Worm (Caenorhabditis elegans): Measurements from ENCODE around the gene aldo-1.

The aldo-1 gene

ce11 chrIII:13524021-13524420, 40.7 kb downstream of the aldo-1 start, which contains the start of gene pod-1:
Gene pod-1, minus strand, starts transcription at chrIII:13524121.
- TF ChIP-seq hlh-4 (tag; optimal IDR thresholded peaks at IDR 0.05) (no peak), fos-1 (tag; optimal IDR thresholded peaks at IDR 0.05) (no peak), ces-1 (GFP tag; optimal IDR thresholded peaks at IDR 0.05) (no peak), rnt-1 (tag; optimal IDR thresholded peaks at IDR 0.05) (no peak), aha-1 (tag; optimal IDR thresholded peaks at IDR 0.05) (no peak), mef-2 (tag; optimal IDR thresholded peaks at IDR 0.05) (no peak), C16A3.4 (tag; optimal IDR thresholded peaks at IDR 0.05) (no peak), nhr-47 (tag; optimal IDR thresholded peaks at IDR 0.05) (no peak), ceh-90 (tag; optimal IDR thresholded peaks at IDR 0.05) (no peak), snpc-4 (tag; optimal IDR thresholded peaks at IDR 0.05) (no peak), sox-4 (tag; optimal IDR thresholded peaks at IDR 0.05) (no peak)

DNA sequence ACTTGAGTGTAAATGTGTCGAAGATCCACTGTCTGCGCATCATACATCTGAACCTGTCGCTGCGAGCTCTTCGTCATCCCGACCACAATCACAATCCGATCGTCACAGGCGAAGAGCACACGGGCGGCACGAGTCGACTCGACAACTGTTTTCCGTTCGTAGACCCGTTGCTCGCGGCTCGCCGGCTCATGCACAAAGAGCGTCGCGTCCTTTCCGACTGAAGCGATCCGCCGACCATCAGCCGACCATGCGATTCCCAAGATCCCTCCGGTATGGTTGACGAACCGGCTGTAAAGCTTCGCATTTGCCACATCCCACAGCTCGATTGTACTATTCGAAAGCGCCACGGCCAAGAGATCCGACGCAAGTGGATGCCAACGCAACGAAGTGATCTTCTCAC, 46.3 kb downstream of the aldo-1 start:
- TF ChIP-seq zag-1 (tag; optimal IDR thresholded peaks at IDR 0.05) = no peak
- TF ChIP-seq efl-1 (optimal IDR thresholded peaks at IDR 0.05) = no peak
- TF ChIP-seq efl-1 (GFP tag; optimal IDR thresholded peaks at IDR 0.05 in 1 of 2) = peak in 1 of 2 experiments; percentile 85
- no peak for TF ChIP-seq nhr-47 (tag; optimal IDR thresholded peaks at IDR 0.05)

DNA sequence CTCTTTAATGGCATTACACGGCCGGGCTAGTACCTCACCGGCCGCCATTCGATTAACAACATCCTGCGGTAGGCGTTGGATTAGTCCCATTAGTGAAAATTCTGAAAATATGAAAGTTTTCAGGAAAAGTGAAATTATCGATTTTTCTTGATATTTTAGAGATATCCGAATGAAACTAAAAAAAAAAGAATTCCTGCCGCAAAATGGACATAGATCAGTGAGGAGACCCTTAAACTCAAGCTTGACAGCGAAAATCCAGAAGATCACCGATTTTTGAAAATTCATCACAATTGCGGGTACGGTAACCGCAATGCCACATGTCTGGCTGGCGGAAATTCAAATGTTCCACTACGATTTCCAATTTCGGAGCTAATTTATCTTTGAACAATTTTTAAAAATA, 50.3 kb downstream of the aldo-1 start, which contains the start of gene mlh-1:
TSS of gene mlh-1 (minus strand) at position 101 of the 400 bp plus-strand sequence.
- TF ChIP-seq tbx-2 (tag; optimal IDR thresholded peaks at IDR 0.05) = no peak
- TF ChIP-seq nhr-19 (GFP tag; conservative IDR thresholded peaks at IDR 0.05) = no peak
- no peak for TF ChIP-seq elt-2 (tag; optimal IDR thresholded peaks at IDR 0.05)
- TF ChIP-seq zip-4 (GFP tag; optimal IDR thresholded peaks at IDR 0.05) = no peak
- no peak for TF ChIP-seq efl-1 (optimal IDR thresholded peaks at IDR 0.05)
- TF ChIP-seq efl-1 (GFP tag; optimal IDR thresholded peaks at IDR 0.05 in 1 of 2) = peak in 1 of 2 experiments; percentile 33
- TF ChIP-seq Y116A8C.19 (tag; optimal IDR thresholded peaks at IDR 0.05; ENCODE audit: borderline replicate concordance) = no peak
- TF ChIP-seq alr-1 (tag; optimal IDR thresholded peaks at IDR 0.05; ENCODE audit: borderline replicate concordance) = no peak
